Fruit fly (Drosophila melanogaster): ENCODE measurements around the gene Apc2.

Gene Apc2

DNA sequence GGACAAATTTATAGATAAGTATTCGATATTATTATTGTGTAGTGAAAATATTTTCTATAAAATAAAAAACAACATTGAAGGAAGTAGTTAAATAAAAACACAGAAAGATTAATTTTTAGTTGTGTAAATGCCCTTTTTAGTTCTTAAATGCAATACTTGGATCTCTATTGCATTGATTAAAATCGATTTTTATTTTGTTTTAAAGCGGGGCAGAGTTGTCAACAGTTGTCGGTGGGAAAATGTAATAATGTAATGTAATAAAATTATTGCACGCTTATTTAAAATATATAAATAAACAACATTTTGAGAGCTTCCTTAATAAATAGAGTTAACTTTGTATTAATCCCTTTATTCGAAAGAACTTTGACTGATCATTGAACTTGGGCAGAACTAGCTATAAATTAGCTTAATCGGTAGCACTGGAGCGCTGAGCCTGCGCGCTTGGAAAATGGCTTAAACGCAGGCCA lies at the start of gene Apc2:
Gene Apc2, plus strand, starts transcription at position 411 of the 467 bp plus-strand sequence.
- TF ChIP-seq Hr83 (GFP tag; optimal IDR thresholded peaks at IDR 0.05; ENCODE audit: poor library complexity, severe bottlenecking) (no peak), HLH106 (tag; optimal IDR thresholded peaks at IDR 0.05) (peak; percentile 76), psq (GFP tag; optimal IDR thresholded peaks at IDR 0.05) (peak; percentile 56), CrebA (GFP tag; optimal IDR thresholded peaks at IDR 0.05; ENCODE audit: borderline replicate concordance) (no peak), dmrt93B (GFP tag; optimal IDR thresholded peaks at IDR 0.05) (peak; percentile 34), Vsx2 (GFP tag; optimal IDR thresholded peaks at IDR 0.05; ENCODE audit: partially characterized antibody) (no peak), usp (GFP tag; optimal IDR thresholded peaks at IDR 0.05) (no peak), N (GFP tag; optimal IDR thresholded peaks at IDR 0.05) (no peak), Sp1 (GFP tag; optimal IDR thresholded peaks at IDR 0.05) (peak; percentile 69), h (GFP tag; optimal IDR thresholded peaks at IDR 0.05) (peak; percentile 58), sv (GFP tag; optimal IDR thresholded peaks at IDR 0.05) (peak; percentile 4), lola (GFP tag; optimal IDR thresholded peaks at IDR 0.05) (no peak), OdsH (GFP tag; optimal IDR thresholded peaks at IDR 0.05) (peak; percentile 17), CG32264 (GFP tag; optimal IDR thresholded peaks at IDR 0.05) (no peak), Jra (GFP tag; optimal IDR thresholded peaks at IDR 0.05) (peak; percentile 38), Hr78 (GFP tag; optimal IDR thresholded peaks at IDR 0.05) (no peak), Rel (GFP tag; optimal IDR thresholded peaks at IDR 0.05) (no peak), Rel (tag; optimal IDR thresholded peaks at IDR 0.05) (no peak), fru (GFP tag; optimal IDR thresholded peaks at IDR 0.05) (peak; percentile 59), brk (GFP tag; optimal IDR thresholded peaks at IDR 0.05) (no peak), sage (GFP tag; optimal IDR thresholded peaks at IDR 0.05) (no peak), Myc (optimal IDR thresholded peaks at IDR 0.05) (peak; percentile 90), Dfd (GFP tag; optimal IDR thresholded peaks at IDR 0.05) (no peak), Abd-B (GFP tag; optimal IDR thresholded peaks at IDR 0.05) (no peak), ey (GFP tag; optimal IDR thresholded peaks at IDR 0.05) (peak; percentile 42), Dif (GFP tag; optimal IDR thresholded peaks at IDR 0.05; ENCODE audit: partially characterized antibody) (no peak), jim (GFP tag; optimal IDR thresholded peaks at IDR 0.05) (no peak), tai (GFP tag; optimal IDR thresholded peaks at IDR 0.05) (no peak), rgr (GFP tag; optimal IDR thresholded peaks at IDR 0.05) (peak; percentile 54), woc (GFP tag; optimal IDR thresholded peaks at IDR 0.05) (peak; percentile 73), br (GFP tag; optimal IDR thresholded peaks at IDR 0.05) (peak; percentile 52), GATAd (GFP tag; optimal IDR thresholded peaks at IDR 0.05) (no peak), Hnf4 (GFP tag; optimal IDR thresholded peaks at IDR 0.05) (no peak), dsf (GFP tag; optimal IDR thresholded peaks at IDR 0.05; ENCODE audit: borderline replicate concordance) (peak; percentile 51), dl (GFP tag; optimal IDR thresholded peaks at IDR 0.05; ENCODE audit: insufficient read depth in 1 of 2, partially characterized antibody in 2 of 2) (no peak), foxo (GFP tag; optimal IDR thresholded peaks at IDR 0.05) (peak in 1 of 2 experiments; percentile 62), CG9705 (GFP tag; optimal IDR thresholded peaks at IDR 0.05) (peak; percentile 42), pan (optimal IDR thresholded peaks at IDR 0.05) (no peak), Mio (GFP tag; optimal IDR thresholded peaks at IDR 0.05) (no peak)

DNA sequence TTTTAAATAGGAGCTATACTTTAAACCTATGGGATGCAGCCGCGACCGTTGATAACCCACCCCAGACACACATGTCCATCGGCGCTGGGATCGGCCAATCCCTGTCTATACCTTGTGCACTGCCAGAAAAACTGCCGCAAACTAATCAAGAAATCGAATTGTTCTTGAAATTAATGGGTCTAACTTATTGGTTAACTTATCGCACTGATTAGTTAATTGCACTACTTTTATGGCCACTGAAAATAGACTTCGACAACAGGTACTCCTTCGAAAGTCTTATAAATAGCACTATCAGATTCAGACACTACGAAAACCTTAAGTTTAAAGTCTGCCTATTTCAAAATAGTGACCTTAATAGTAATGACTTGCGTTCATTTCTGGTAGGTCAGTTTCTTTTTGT lies 47.6 kb upstream of the Apc2 start, which contains the start of gene CG13607:
Gene CG13607, minus strand, starts transcription at position 143 of the 400 bp plus-strand sequence.
- TF ChIP-seq Vsx2 (GFP tag; optimal IDR thresholded peaks at IDR 0.05; ENCODE audit: partially characterized antibody), result no peak
- TF ChIP-seq sv (GFP tag; optimal IDR thresholded peaks at IDR 0.05), result no peak
- TF ChIP-seq foxo (GFP tag; optimal IDR thresholded peaks at IDR 0.05), result no peak

DNA sequence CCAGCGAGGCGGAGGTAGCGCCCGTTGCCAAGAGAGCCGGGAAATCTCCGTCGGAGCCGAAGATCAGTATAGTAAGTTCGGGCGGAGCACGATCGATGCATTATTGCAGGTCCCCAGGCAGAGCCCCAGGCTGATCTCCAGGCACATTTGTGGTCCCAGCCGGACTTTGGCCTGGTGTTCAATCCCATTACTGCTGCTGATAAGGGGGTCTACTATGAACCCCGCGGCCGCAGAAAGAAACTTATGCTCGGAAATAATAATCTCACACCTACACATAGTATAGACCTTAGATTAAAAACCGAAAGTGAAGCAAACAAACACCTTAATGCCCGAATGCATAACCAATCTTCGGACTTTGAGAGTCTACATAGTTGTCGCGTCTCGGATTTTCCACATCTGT lies 46.8 kb upstream of the Apc2 start:
- TF ChIP-seq Hr78 (GFP tag; optimal IDR thresholded peaks at IDR 0.05) (no peak), Hr83 (GFP tag; optimal IDR thresholded peaks at IDR 0.05; ENCODE audit: poor library complexity, severe bottlenecking) (no peak), jim (GFP tag; optimal IDR thresholded peaks at IDR 0.05) (no peak), Rel (GFP tag; optimal IDR thresholded peaks at IDR 0.05) (no peak), Rel (tag; optimal IDR thresholded peaks at IDR 0.05) (peak; percentile 14), Hnf4 (GFP tag; optimal IDR thresholded peaks at IDR 0.05) (peak; percentile 10)

Measured in whole organism, wandering third instar larva.